Worm (Caenorhabditis elegans): ENCODE results near the gene hlh-11.

The hlh-11 gene

ce11 chrIII:9639281-9640050 lies 20.0 kb downstream of the hlh-11 start:
- peak; percentile 13 for TF ChIP-seq aha-1 (tag)
- no peak for TF ChIP-seq dmd-9 (GFP tag; IDR thresholded peaks at IDR 0.05)
- TF ChIP-seq lin-29 (GFP tag; IDR thresholded peaks at IDR 0.05), result no peak
- no peak for TF ChIP-seq Y105C5A.15 (GFP tag; IDR thresholded peaks at IDR 0.05)
- peak; percentile 85 for TF ChIP-seq set-16 (GFP tag; IDR thresholded peaks at IDR 0.05)

ce11 chrIII:9642110-9642509 lies 22.6 kb downstream of the hlh-11 start:
- no peak for TF ChIP-seq ceh-44 (GFP tag; IDR thresholded peaks at IDR 0.05)
- peak; percentile 29 for TF ChIP-seq nhr-48 (tag; optimal IDR thresholded peaks at IDR 0.05)

- TF ChIP-seq lin-39 (tag; optimal IDR thresholded peaks at IDR 0.05) (no peak), pqm-1 (tag; optimal IDR thresholded peaks at IDR 0.05) (no peak), nhr-28 (tag; optimal IDR thresholded peaks at IDR 0.05) (peak; percentile 4)
Measured at ce11 chrIII:9645099-9645498, 25.6 kb downstream of the hlh-11 start.

- TF ChIP-seq hmg-1.1 (GFP tag; IDR thresholded peaks at IDR 0.05) (no peak), nhr-28 (tag; optimal IDR thresholded peaks at IDR 0.05) (peak; percentile 53), lin-15B (tag; optimal IDR thresholded peaks at IDR 0.05) (no peak), aha-1 (tag) (peak; percentile 23), mxl-3 (GFP tag; optimal IDR thresholded peaks at IDR 0.05) (peak; percentile 34), unc-62 (GFP tag; optimal IDR thresholded peaks at IDR 0.05 in 1 of 2) (peak in 1 of 2 experiments; percentile 93), unc-62 (tag; optimal IDR thresholded peaks at IDR 0.05) (no peak), hlh-30 (tag; optimal IDR thresholded peaks at IDR 0.05; ENCODE audit: insufficient read depth) (peak; percentile 43), unc-39 (tag; optimal IDR thresholded peaks at IDR 0.05) (no peak), mdl-1 (tag; optimal IDR thresholded peaks at IDR 0.05) (peak in 1 of 2 experiments; percentile 19), hlh-11 (tag; optimal IDR thresholded peaks at IDR 0.05) (peak; percentile 21)
Measured at ce11 chrIII:9646440-9647021, 27.0 kb downstream of the hlh-11 start.

ce11 chrIII:9651871-9652270 lies 32.4 kb downstream of the hlh-11 start, which contains the start of gene C15H7.3:
Gene C15H7.3, minus strand, starts transcription at chrIII:9651971.
- TF ChIP-seq fos-1 (tag; optimal IDR thresholded peaks at IDR 0.05) (no peak), unc-39 (tag; optimal IDR thresholded peaks at IDR 0.05) (no peak), lir-3 (tag; optimal IDR thresholded peaks at IDR 0.05) (no peak), dmd-9 (GFP tag; IDR thresholded peaks at IDR 0.05) (no peak), mxl-3 (GFP tag; optimal IDR thresholded peaks at IDR 0.05) (no peak)

ce11 chrIII:9655802-9656201 lies 36.3 kb downstream of the hlh-11 start, which contains the start of gene C15H7.4:
Gene C15H7.4, minus strand, starts transcription at chrIII:9655902.
- no peak for TF ChIP-seq hlh-30 (tag; optimal IDR thresholded peaks at IDR 0.05; ENCODE audit: insufficient read depth)
- TF ChIP-seq dmd-6 (GFP tag; IDR thresholded peaks at IDR 0.05), result no peak
- TF ChIP-seq dmd-9 (GFP tag; IDR thresholded peaks at IDR 0.05), result no peak
- TF ChIP-seq nhr-77 (tag; optimal IDR thresholded peaks at IDR 0.05), result no peak
- no peak for TF ChIP-seq daf-19 (GFP tag; conservative IDR thresholded peaks at IDR 0.05)
- no peak for TF ChIP-seq mes-2 (tag; optimal IDR thresholded peaks at IDR 0.05; ENCODE audit: poor library complexity, severe bottlenecking)
- TF ChIP-seq nhr-48 (tag; optimal IDR thresholded peaks at IDR 0.05), result no peak
- no peak for TF ChIP-seq F10B5.3 (tag; optimal IDR thresholded peaks at IDR 0.05)
- no peak for TF ChIP-seq snpc-4 (tag; optimal IDR thresholded peaks at IDR 0.05)
- no peak for TF ChIP-seq ceh-44 (GFP tag; IDR thresholded peaks at IDR 0.05)

ce11 chrIII:9658569-9658968 lies 39.1 kb downstream of the hlh-11 start:
- TF ChIP-seq tra-1 (GFP tag; IDR thresholded peaks at IDR 0.05), result no peak
- no peak for TF ChIP-seq lin-13 (GFP tag; optimal IDR thresholded peaks at IDR 0.05)
- TF ChIP-seq F10B5.3 (tag; optimal IDR thresholded peaks at IDR 0.05), result no peak
- no peak for TF ChIP-seq T26A8.4 (GFP tag; IDR thresholded peaks at IDR 0.05)
- no peak for TF ChIP-seq Y48G9A.11 (GFP tag; IDR thresholded peaks at IDR 0.05)
- no peak for TF ChIP-seq snpc-4 (tag; optimal IDR thresholded peaks at IDR 0.05)
- no peak for TF ChIP-seq nhr-111 (GFP tag; optimal IDR thresholded peaks at IDR 0.05)
- no peak for TF ChIP-seq spr-1 (tag; optimal IDR thresholded peaks at IDR 0.05)
- no peak for TF ChIP-seq pha-4 (GFP tag; IDR thresholded peaks at IDR 0.05)
- no peak for TF ChIP-seq pha-4 (tag; optimal IDR thresholded peaks at IDR 0.05)
- no peak for TF ChIP-seq jun-1 (tag; optimal IDR thresholded peaks at IDR 0.05)
- TF ChIP-seq nhr-10 (tag; optimal IDR thresholded peaks at IDR 0.05), result no peak
- no peak for TF ChIP-seq daf-19 (GFP tag; conservative IDR thresholded peaks at IDR 0.05)
- no peak for TF ChIP-seq lin-29 (GFP tag; IDR thresholded peaks at IDR 0.05)
- no peak for TF ChIP-seq ZK337.2 (GFP tag; IDR thresholded peaks at IDR 0.05)
- no peak for TF ChIP-seq lir-3 (tag; optimal IDR thresholded peaks at IDR 0.05)
- no peak for TF ChIP-seq nhr-77 (tag; optimal IDR thresholded peaks at IDR 0.05)

Data from whole organism, L4 larva.